Worm (Caenorhabditis elegans) whole organism, young adult: ENCODE data around the gene lov-1.

Experiments used
- F49E8.2 ChIP-seq: sonication (generic microtip); optimal IDR thresholded peaks from 3 replicates; lab custom pipeline; 2017; ENCODE audit warnings: missing genetic modification characterization, mild to moderate bottlenecking, missing compliant biosample characterization, antibody characterized with exemption, moderate library complexity; ENCODE audit not compliant: insufficient read depth
- Y67H2A.10 ChIP-seq: fragments of 200-800 bp; sonication (Bioruptor generic); conservative IDR thresholded peaks from 2 replicates; pipeline ENCODE4 v1.3.6; 2022; ENCODE audit warnings: missing genetic modification reagents, missing genetic modification characterization, missing compliant biosample characterization
- atf-7 ChIP-seq: sonication (generic microtip); optimal IDR thresholded peaks from 2 replicates; lab custom pipeline; 2017; ENCODE audit warnings: mild to moderate bottlenecking, missing genetic modification characterization, missing compliant biosample characterization
- ccch-3 ChIP-seq: fragments of 200-800 bp; sonication (Bioruptor generic); optimal IDR thresholded peaks from 2 replicates; lab custom pipeline; 2018; ENCODE audit warnings: mild to moderate bottlenecking, missing genetic modification characterization, missing compliant biosample characterization
- efl-1 ChIP-seq: fragments of 150-350 bp; optimal IDR thresholded peaks from 2 replicates; lab custom pipeline; 2014; ENCODE audit warnings: missing biosample characterization, missing genetic modification reagents, missing genetic modification characterization
- ets-4 ChIP-seq: fragments of 200-800 bp; sonication (Bioruptor generic); optimal IDR thresholded peaks from 2 replicates; lab custom pipeline; 2018; ENCODE audit warnings: mild to moderate bottlenecking, missing genetic modification characterization, missing compliant biosample characterization
- fkh-3 ChIP-seq: sonication (generic microtip); optimal IDR thresholded peaks from 2 replicates; lab custom pipeline; 2016; ENCODE audit warnings: mild to moderate bottlenecking, missing genetic modification characterization, missing compliant biosample characterization
- hrde-1 ChIP-seq: sonication (generic microtip); optimal IDR thresholded peaks from 2 replicates; lab custom pipeline; 2016; ENCODE audit warnings: missing genetic modification characterization, mild to moderate bottlenecking, missing compliant biosample characterization, moderate library complexity, missing genotype, missing genetic modification reagents, borderline replicate concordance
- lin-35 ChIP-seq, 3 experiments: fragments of 150-350 bp in 2 of 3; sonication (generic microtip) in 1 of 3; optimal IDR thresholded peaks; 2 replicates each; lab custom pipeline; 2014 to 2018; ENCODE audit warnings: missing biosample characterization in 3 of 3, missing genetic modification characterization in 3 of 3, missing genetic modification reagents in 3 of 3
- nfya-1 ChIP-seq: sonication (generic microtip); optimal IDR thresholded peaks from 2 replicates; lab custom pipeline; 2017; ENCODE audit warnings: antibody characterized with exemption, missing compliant biosample characterization, missing genetic modification characterization, borderline replicate concordance; ENCODE audit not compliant: insufficient read depth
- nhr-179 ChIP-seq: sonication (generic microtip); optimal IDR thresholded peaks from 2 replicates; lab custom pipeline; 2016; ENCODE audit warnings: mild to moderate bottlenecking, missing genetic modification characterization, missing compliant biosample characterization
- snpc-1.1 ChIP-seq: sonication (generic microtip); optimal IDR thresholded peaks from 2 replicates; lab custom pipeline; 2017; ENCODE audit warnings: missing genetic modification characterization, mild to moderate bottlenecking, missing compliant biosample characterization, antibody characterized with exemption, moderate library complexity, missing genotype, missing genetic modification reagents; ENCODE audit not compliant: insufficient read depth
- ztf-26 ChIP-seq: sonication (generic microtip); optimal IDR thresholded peaks from 2 replicates; lab custom pipeline; 2017; ENCODE audit warnings: missing genetic modification characterization, missing compliant biosample characterization

- TF ChIP-seq ets-4 (GFP tag; lab: Kevin White, UChicago), result no peak
- no peak for TF ChIP-seq lin-35 (GFP tag; optimal IDR thresholded peaks at IDR 0.05; lab: Kevin White, UChicago)
- no peak for TF ChIP-seq nhr-179 (tag; lab: Kevin White, UChicago)
- TF ChIP-seq efl-1, result no peak
- no peak for TF ChIP-seq fkh-3 (tag; lab: Kevin White, UChicago)
- no peak for TF ChIP-seq Y67H2A.10
- no peak for TF ChIP-seq nfya-1 (tag; lab: Kevin White, UChicago)
- no peak for TF ChIP-seq hrde-1 (tag; lab: Kevin White, UChicago)
- TF ChIP-seq atf-7, result no peak
- no peak for TF ChIP-seq ccch-3 (GFP tag; lab: Kevin White, UChicago)
- no peak for TF ChIP-seq snpc-1.1 (tag; lab: Kevin White, UChicago)
- TF ChIP-seq ztf-26 (tag; lab: Kevin White, UChicago), result no peak
- TF ChIP-seq F49E8.2, result no peak
Measured at ce11 chrII:10134285-10134995, 12.8 kb upstream of the lov-1 start, which contains the start of gene F27E5.9.
